Fruit fly (Drosophila melanogaster) whole organism, embryonic: ENCODE data around the gene CG17145.

Experiments used
- CG11247 ChIP-seq: fragments of 200-800 bp; sonication (Bioruptor generic); IDR thresholded peaks from 2 replicates; pipeline ENCODE4 v1.3.6; 2022; ENCODE audit warnings: missing biosample characterization, missing genetic modification characterization
- CG14441 ChIP-seq: fragments of 200-800 bp; sonication (Bioruptor generic); IDR thresholded peaks from 2 replicates; pipeline ENCODE4 v1.3.6; 2022; ENCODE audit warnings: missing biosample characterization, missing genetic modification characterization
- CG15514 ChIP-seq: fragments of 200-800 bp; sonication (Bioruptor generic); optimal IDR thresholded peaks from 3 replicates; lab custom pipeline; 2017; ENCODE audit warnings: missing biosample characterization, missing genetic modification characterization, mild to moderate bottlenecking, moderate library complexity, missing genetic modification reagents
- CG17912 ChIP-seq: fragments of 200-800 bp; sonication (Bioruptor generic); optimal IDR thresholded peaks from 2 replicates; lab custom pipeline; 2018; ENCODE audit warnings: missing biosample characterization, mild to moderate bottlenecking, missing genetic modification characterization
- CG3065 ChIP-seq: fragments of 200-800 bp; sonication (Bioruptor generic); optimal IDR thresholded peaks from 2 replicates; lab custom pipeline; 2016; ENCODE audit warnings: missing biosample characterization, missing genetic modification characterization
- CG34376 ChIP-seq: fragments of 200-800 bp; sonication (Bioruptor generic); optimal IDR thresholded peaks from 2 replicates; lab custom pipeline; 2018; ENCODE audit warnings: missing biosample characterization, mild to moderate bottlenecking, missing genetic modification characterization
- CG4282 ChIP-seq: fragments of 200-800 bp; sonication (Bioruptor generic); optimal IDR thresholded peaks from 2 replicates; lab custom pipeline; 2016; ENCODE audit warnings: missing biosample characterization, missing genetic modification characterization
- CG4617 ChIP-seq: fragments of 200-800 bp; sonication (Bioruptor generic); optimal IDR thresholded peaks from 3 replicates; lab custom pipeline; 2016; ENCODE audit warnings: missing biosample characterization, missing genetic modification characterization, borderline replicate concordance
- CG8281 ChIP-seq: fragments of 200-800 bp; sonication (Bioruptor generic); optimal IDR thresholded peaks from 2 replicates; lab custom pipeline; 2018; ENCODE audit warnings: missing biosample characterization, mild to moderate bottlenecking, missing genetic modification characterization, moderate library complexity
- CkIIα-i1 ChIP-seq: fragments of 200-800 bp; sonication (Bioruptor generic); IDR thresholded peaks from 2 replicates; pipeline ENCODE4 v1.3.6; 2022; ENCODE audit warnings: missing biosample characterization, missing genetic modification characterization
- Doc2 ChIP-seq: fragments of 200-800 bp; sonication (Bioruptor generic); IDR thresholded peaks from 2 replicates; pipeline ENCODE4 v1.3.6; 2022; ENCODE audit warnings: missing biosample characterization, missing genetic modification characterization
- Dref ChIP-seq: fragments of 200-800 bp; sonication (Bioruptor generic); IDR thresholded peaks from 2 replicates; pipeline ENCODE4 v1.3.6; 2022; ENCODE audit warnings: missing biosample characterization, missing genetic modification characterization
- Ets65A ChIP-seq: fragments of 200-800 bp; sonication (Bioruptor generic); peaks from one replicate; lab custom pipeline; 2016; ENCODE audit warnings: missing biosample characterization, missing genetic modification characterization
- Fer2 ChIP-seq: fragments of 200-800 bp; sonication (Bioruptor generic); optimal IDR thresholded peaks from 2 replicates; lab custom pipeline; 2018; ENCODE audit warnings: missing biosample characterization, mild to moderate bottlenecking, missing genetic modification characterization, moderate library complexity
- GATAe ChIP-seq: fragments of 200-800 bp; sonication (Bioruptor generic); conservative IDR thresholded peaks from 2 replicates; pipeline ENCODE4 v1.3.6; 2022; ENCODE audit warnings: missing biosample characterization, missing genetic modification characterization
- H15 ChIP-seq: fragments of 200-800 bp; sonication (Bioruptor generic); IDR thresholded peaks from 3 replicates; pipeline ENCODE4 v1.3.6; 2022; ENCODE audit warnings: missing biosample characterization, missing genetic modification characterization
- HmgD ChIP-seq: fragments of 200-800 bp; sonication (Bioruptor generic); optimal IDR thresholded peaks from 3 replicates; lab custom pipeline; 2016; ENCODE audit warnings: missing biosample characterization, missing genetic modification characterization
- Hr51 ChIP-seq, 2 experiments: fragments of 200-800 bp; sonication (Bioruptor generic); optimal IDR thresholded peaks; 2 replicates in 1 of 2; 3 replicates in 1 of 2; lab custom pipeline; 2016 to 2018; ENCODE audit warnings: missing biosample characterization in 2 of 2, missing genetic modification characterization in 2 of 2, mild to moderate bottlenecking in 1 of 2, moderate library complexity in 1 of 2
- MESR4 ChIP-seq: fragments of 200-800 bp; sonication (Bioruptor generic); optimal IDR thresholded peaks from 2 replicates; lab custom pipeline; 2018; ENCODE audit warnings: missing biosample characterization, mild to moderate bottlenecking, missing genetic modification characterization, moderate library complexity
- NC2α ChIP-seq: fragments of 200-800 bp; sonication (Bioruptor generic); optimal IDR thresholded peaks from 2 replicates; lab custom pipeline; 2016; ENCODE audit warnings: missing biosample characterization, missing genetic modification characterization
- bcd ChIP-seq: fragments of 200-800 bp; sonication (Bioruptor generic); optimal IDR thresholded peaks from 2 replicates; lab custom pipeline; 2017; ENCODE audit warnings: missing biosample characterization, mild to moderate bottlenecking, missing genetic modification characterization
- cas ChIP-seq: fragments of 200-800 bp; sonication (Bioruptor generic); IDR thresholded peaks from 2 replicates; pipeline ENCODE4 v1.3.6; 2022; ENCODE audit warnings: missing biosample characterization, missing genetic modification characterization
- chif ChIP-seq, 2 experiments: fragments of 200-800 bp; sonication (Bioruptor generic); optimal IDR thresholded peaks; 3 replicates each; lab custom pipeline; 2016; ENCODE audit warnings: missing biosample characterization in 2 of 2, missing genetic modification characterization in 2 of 2
- chinmo ChIP-seq: fragments of 200-800 bp; sonication (Bioruptor generic); IDR thresholded peaks from 4 replicates; pipeline ENCODE4 v1.3.6; 2022; ENCODE audit warnings: missing biosample characterization, missing genetic modification characterization; ENCODE audit not compliant: partially characterized antibody
- exex ChIP-seq: fragments of 200-800 bp; sonication (Bioruptor generic); optimal IDR thresholded peaks from 4 replicates; lab custom pipeline; 2018; ENCODE audit warnings: missing biosample characterization, mild to moderate bottlenecking, missing genetic modification characterization, moderate library complexity
- grn ChIP-seq: fragments of 200-800 bp; sonication (Bioruptor generic); optimal IDR thresholded peaks from 3 replicates; lab custom pipeline; 2017; ENCODE audit warnings: missing biosample characterization, missing genetic modification characterization
- gro ChIP-seq: fragments of 200-800 bp; sonication (Bioruptor generic); optimal IDR thresholded peaks from 2 replicates; lab custom pipeline; 2016; ENCODE audit warnings: missing biosample characterization, missing genetic modification characterization
- gsb-n ChIP-seq: fragments of 200-800 bp; sonication (Bioruptor generic); optimal IDR thresholded peaks from 3 replicates; lab custom pipeline; 2018; ENCODE audit warnings: missing biosample characterization, mild to moderate bottlenecking, missing genetic modification characterization
- hb ChIP-seq: fragments of 200-800 bp; sonication (Bioruptor generic); IDR thresholded peaks from 3 replicates; pipeline ENCODE4 v1.3.6; 2022; ENCODE audit warnings: missing biosample characterization, missing genetic modification characterization; ENCODE audit not compliant: partially characterized antibody
- lab ChIP-seq: fragments of 200-800 bp; sonication (Bioruptor generic); optimal IDR thresholded peaks from 3 replicates; lab custom pipeline; 2017; ENCODE audit warnings: missing biosample characterization, missing genetic modification characterization, mild to moderate bottlenecking, moderate library complexity, missing genetic modification reagents
- maf-S ChIP-seq: fragments of 200-800 bp; sonication (Bioruptor generic); optimal IDR thresholded peaks from 2 replicates; lab custom pipeline; 2016; ENCODE audit warnings: missing biosample characterization, missing genetic modification characterization
- pfk ChIP-seq: fragments of 200-800 bp; sonication (Bioruptor generic); optimal IDR thresholded peaks from 2 replicates; lab custom pipeline; 2018; ENCODE audit warnings: missing biosample characterization, mild to moderate bottlenecking, missing genetic modification characterization, moderate library complexity
- run ChIP-seq: fragments of 200-800 bp; sonication (Bioruptor generic); optimal IDR thresholded peaks from 3 replicates; lab custom pipeline; 2018; ENCODE audit warnings: missing biosample characterization, mild to moderate bottlenecking, missing genetic modification characterization
- shn ChIP-seq: fragments of 200-800 bp; sonication (Bioruptor generic); optimal IDR thresholded peaks from 3 replicates; lab custom pipeline; 2016; ENCODE audit warnings: missing biosample characterization, missing genetic modification characterization
- slbo ChIP-seq: fragments of 200-800 bp; sonication (Bioruptor generic); IDR thresholded peaks from 2 replicates; pipeline ENCODE4 v1.3.6; 2022; ENCODE audit warnings: missing biosample characterization, missing genetic modification characterization
- tna ChIP-seq: fragments of 200-800 bp; sonication (Bioruptor generic); IDR thresholded peaks from 2 replicates; pipeline ENCODE4 v1.3.6; 2022; ENCODE audit warnings: missing biosample characterization, missing genetic modification characterization; ENCODE audit not compliant: partially characterized antibody
- tup ChIP-seq: fragments of 200-800 bp; sonication (Bioruptor generic); optimal IDR thresholded peaks from 2 replicates; lab custom pipeline; 2016; ENCODE audit warnings: missing biosample characterization, mild to moderate bottlenecking, missing genetic modification characterization, moderate library complexity
- unpg ChIP-seq: fragments of 200-800 bp; sonication (Bioruptor generic); optimal IDR thresholded peaks from 3 replicates; lab custom pipeline; 2018; ENCODE audit warnings: missing biosample characterization, mild to moderate bottlenecking, missing genetic modification characterization, moderate library complexity
- vnd ChIP-seq: fragments of 200-800 bp; sonication (Bioruptor generic); IDR thresholded peaks from 3 replicates; pipeline ENCODE4 v1.3.6; 2022; ENCODE audit warnings: missing biosample characterization, missing genetic modification characterization; ENCODE audit not compliant: partially characterized antibody
- z ChIP-seq: fragments of 200-800 bp; sonication (Bioruptor generic); IDR thresholded peaks from 3 replicates; pipeline ENCODE4 v1.3.6; 2022; ENCODE audit warnings: missing biosample characterization, missing genetic modification characterization

CG17145 gene

dm6 chr3L:20199569-20200247, 21.9 kb upstream of the CG17145 start, which contains the start of gene CG42833 (continued):
- TF ChIP-seq z (GFP tag; lab: Robert Waterston, UW) (no peak), CG8281 (tag; lab: Kevin White, UChicago) (no peak), chinmo (GFP tag; lab: Robert Waterston, UW) (0 out of 4 replicates have a peak, but pooled peaks have one; percentile 7), CG34376 (peak; percentile 25), CG11247 (GFP tag; lab: Robert Waterston, UW) (no peak), tna (GFP tag; lab: Robert Waterston, UW) (no peak), chif (GFP tag; optimal IDR thresholded peaks at IDR 0.05; lab: Kevin White, UChicago) (no peak), hb (GFP tag; lab: Robert Waterston, UW) (no peak), H15 (GFP tag; lab: Robert Waterston, UW) (no peak)

- TF ChIP-seq CG15514 (no peak), Hr51 (GFP tag; optimal IDR thresholded peaks at IDR 0.05; lab: Kevin White, UChicago) (no peak), CG4282 (GFP tag; lab: Kevin White, UChicago) (no peak), MESR4 (GFP tag; lab: Kevin White, UChicago) (no peak), maf-S (GFP tag; lab: Kevin White, UChicago) (no peak), CG17912 (GFP tag; lab: Kevin White, UChicago) (no peak), Dref (GFP tag; lab: Robert Waterston, UW) (no peak), grn (GFP tag; lab: Kevin White, UChicago) (no peak), CG4617 (GFP tag; lab: Kevin White, UChicago) (no peak), NC2α (GFP tag; lab: Kevin White, UChicago) (no peak), CG3065 (GFP tag; lab: Kevin White, UChicago) (no peak), vnd (GFP tag; lab: Robert Waterston, UW) (no peak)
Observed at dm6 chr3L:20201538-20201937, 20.1 kb upstream of the CG17145 start, which contains the start of gene obst-F. Gene obst-F (minus strand): TSS chr3L:20201638.

- TF ChIP-seq CG14441 (GFP tag; lab: Robert Waterston, UW) (no peak), HmgD (GFP tag; lab: Kevin White, UChicago) (no peak), run (tag; lab: Kevin White, UChicago) (no peak), CkIIα-i1 (GFP tag; lab: Robert Waterston, UW) (no peak), bcd (GFP tag; lab: Kevin White, UChicago) (no peak), exex (tag; lab: Kevin White, UChicago) (peak; percentile 63), pfk (GFP tag; lab: Kevin White, UChicago) (peak; percentile 30), gsb-n (tag; lab: Kevin White, UChicago) (no peak), unpg (GFP tag; lab: Kevin White, UChicago) (no peak), slbo (GFP tag; lab: Robert Waterston, UW) (no peak), NC2α (GFP tag; lab: Kevin White, UChicago) (no peak), cas (GFP tag; lab: Robert Waterston, UW) (no peak)
Observed at dm6 chr3L:20203587-20203986, 18.0 kb upstream of the CG17145 start, which contains the start of gene CG7298. Gene CG7298 (minus strand): TSS chr3L:20203687.

- TF ChIP-seq GATAe (GFP tag; lab: Robert Waterston, UW): no peak
- no peak for TF ChIP-seq tup
- no peak for TF ChIP-seq Ets65A (GFP tag; lab: Kevin White, UChicago)
- TF ChIP-seq Fer2 (tag; lab: Kevin White, UChicago): no peak
- TF ChIP-seq Doc2 (GFP tag; lab: Robert Waterston, UW): no peak
- TF ChIP-seq gro (GFP tag; lab: Kevin White, UChicago): no peak
- TF ChIP-seq CkIIα-i1 (GFP tag; lab: Robert Waterston, UW): no peak
- peak; percentile 11 for TF ChIP-seq lab (GFP tag; lab: Kevin White, UChicago)
- no peak for TF ChIP-seq shn
Observed at dm6 chr3L:20205946-20206345, 15.7 kb upstream of the CG17145 start, which contains the start of gene CG7290. Gene CG7290 (minus strand): TSS chr3L:20206046.
